Fruit fly (Drosophila melanogaster): ENCODE measurements around the gene TTLL3B.

DNA sequence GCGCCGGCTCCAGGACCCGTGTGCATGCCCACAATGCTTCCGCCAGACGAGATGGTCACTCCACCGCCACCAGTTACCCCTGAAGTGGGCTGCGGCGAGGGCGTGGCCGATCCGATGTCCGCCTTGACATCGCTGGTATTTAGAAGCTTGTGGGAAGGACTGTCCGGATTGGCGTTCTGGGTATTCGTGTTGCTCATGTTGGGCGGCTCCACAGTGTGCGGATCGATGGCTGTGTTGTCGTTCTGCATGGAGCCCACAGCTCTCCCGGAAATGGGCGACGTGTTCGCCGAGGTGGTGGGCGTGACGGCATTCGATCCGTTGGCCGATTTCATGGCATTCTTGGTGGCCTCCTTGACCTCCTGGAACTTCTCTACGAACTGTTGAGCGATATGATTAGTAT, 11.0 kb upstream of the TTLL3B start:
- no peak for TF ChIP-seq ttk (optimal IDR thresholded peaks at IDR 0.05)
- TF ChIP-seq Sin3A (optimal IDR thresholded peaks at IDR 0.05), result no peak
